Fruit fly (Drosophila melanogaster): ENCODE data around the gene Vha16-3.

dm6 chr3L:11511921-11512320, 38.8 kb downstream of the Vha16-3 start, which contains the start of gene Sgs3:
- TF ChIP-seq psq (optimal IDR thresholded peaks at IDR 0.05) (no peak), insv (optimal IDR thresholded peaks at IDR 0.05) (no peak), h (optimal IDR thresholded peaks at IDR 0.05) (no peak)

Measured in Kc167 (cell line).